Worm (Caenorhabditis elegans): ENCODE results near the gene pitr-1.
A peak's percentile ranks its signal among the peaks of the same experiment; 100 is the strongest.

pitr-1 gene

DNA sequence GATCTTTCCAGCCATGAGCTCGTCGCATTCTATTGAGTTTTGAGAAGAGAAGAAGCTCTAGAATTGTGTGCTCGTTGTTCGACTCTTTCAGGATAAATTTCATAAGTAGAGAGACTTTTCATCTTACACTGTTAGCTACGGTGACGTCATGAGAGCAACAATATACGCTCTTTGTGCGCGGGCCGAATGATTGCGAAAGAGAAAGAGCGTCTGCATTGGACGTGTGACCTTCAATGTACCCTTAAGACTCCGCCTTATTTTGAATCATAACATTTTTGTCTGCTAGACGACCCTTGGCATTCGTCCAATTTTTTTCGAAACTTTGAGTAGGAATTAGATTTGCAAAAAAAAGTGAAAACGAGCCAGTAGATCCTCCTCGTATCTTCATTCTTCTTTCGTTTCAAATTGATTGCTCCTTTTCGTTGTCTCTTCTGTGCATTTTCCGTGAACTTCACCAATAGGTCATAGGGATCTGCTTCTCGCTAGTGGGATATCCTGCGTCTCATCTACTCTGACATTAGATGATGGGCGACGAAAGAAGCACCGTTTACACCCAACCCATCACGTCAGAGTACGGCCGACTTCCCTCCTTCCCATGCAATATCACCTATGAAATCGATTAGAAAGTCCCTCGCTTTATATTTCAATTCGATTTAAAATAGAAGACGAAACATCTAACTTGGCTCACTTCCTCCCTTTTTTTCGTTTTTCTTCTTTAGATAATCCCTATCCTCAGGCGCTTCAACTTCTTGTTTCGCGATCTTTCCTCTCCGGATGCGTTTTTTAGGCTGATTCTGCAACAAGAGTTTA lies 2.1 kb upstream of the pitr-1 start (continued):
- TF ChIP-seq Y95B8A.8 (GFP tag; IDR thresholded peaks at IDR 0.05) = no peak
- peak; percentile 68 for TF ChIP-seq K12H6.12 (tag; optimal IDR thresholded peaks at IDR 0.05)
- TF ChIP-seq egrh-3 (GFP tag; IDR thresholded peaks at IDR 0.05) = no peak
- TF ChIP-seq F22D6.2 (tag; optimal IDR thresholded peaks at IDR 0.05) = no peak
- TF ChIP-seq hlh-12 (tag; optimal IDR thresholded peaks at IDR 0.05) = no peak
- TF ChIP-seq snpc-4 (GFP tag; optimal IDR thresholded peaks at IDR 0.05) = peak; percentile 26
- no peak for TF ChIP-seq snpc-4 (tag; optimal IDR thresholded peaks at IDR 0.05)
- TF ChIP-seq ets-4 (GFP tag; optimal IDR thresholded peaks at IDR 0.05) = no peak
- TF ChIP-seq aptf-2 (GFP tag; conservative IDR thresholded peaks at IDR 0.05) = no peak
- TF ChIP-seq ceh-27 (GFP tag; optimal IDR thresholded peaks at IDR 0.05) = no peak
- TF ChIP-seq rpc-1 (optimal IDR thresholded peaks at IDR 0.05) = no peak
- TF ChIP-seq rpc-1 (tag; optimal IDR thresholded peaks at IDR 0.05) = no peak
- no peak for TF ChIP-seq ceh-58 (GFP tag; IDR thresholded peaks at IDR 0.05)
- no peak for TF ChIP-seq tbp1 (GFP tag; optimal IDR thresholded peaks at IDR 0.05)
- no peak for TF ChIP-seq aptf-3 (GFP tag; IDR thresholded peaks at IDR 0.05)
- TF ChIP-seq egl-18 (GFP tag; IDR thresholded peaks at IDR 0.05) = no peak
- TF ChIP-seq snpc-1.1 (tag; optimal IDR thresholded peaks at IDR 0.05; ENCODE audit: insufficient read depth) = no peak
- no peak for TF ChIP-seq fkh-3 (tag; optimal IDR thresholded peaks at IDR 0.05)
- no peak for TF ChIP-seq bed-1 (GFP tag; IDR thresholded peaks at IDR 0.05)
- TF ChIP-seq atf-7 (tag; optimal IDR thresholded peaks at IDR 0.05) = peak; percentile 61
- no peak for TF ChIP-seq tlf-1 (GFP tag; optimal IDR thresholded peaks at IDR 0.05)
- TF ChIP-seq Y53F4B.3 (GFP tag; IDR thresholded peaks at IDR 0.05) = no peak
- TF ChIP-seq madf-10 (tag; optimal IDR thresholded peaks at IDR 0.05) = no peak
- TF ChIP-seq ztf-26 (tag; optimal IDR thresholded peaks at IDR 0.05) = no peak
- TF ChIP-seq lin-26 (GFP tag; IDR thresholded peaks at IDR 0.05) = no peak
- no peak for TF ChIP-seq F10E7.11 (tag; optimal IDR thresholded peaks at IDR 0.05)
- no peak for TF ChIP-seq sdz-38 (tag; optimal IDR thresholded peaks at IDR 0.05)
- TF ChIP-seq repo-1 (tag; optimal IDR thresholded peaks at IDR 0.05) = no peak
- TF ChIP-seq cebp-1 (GFP tag; IDR thresholded peaks at IDR 0.05) = peak; percentile 95
- TF ChIP-seq cebp-1 (tag; optimal IDR thresholded peaks at IDR 0.05) = peak; percentile 98
- peak; percentile 38; the same call in 1 of the 2 replicates for TF ChIP-seq zfh-2 (GFP tag; conservative IDR thresholded peaks at IDR 0.05)
- TF ChIP-seq mes-4 (tag; optimal IDR thresholded peaks at IDR 0.05) = no peak
- TF ChIP-seq Y53G8AR.9 (GFP tag; conservative IDR thresholded peaks at IDR 0.05) = no peak
- no peak for TF ChIP-seq F52B5.7 (tag; optimal IDR thresholded peaks at IDR 0.05)
- no peak for TF ChIP-seq hsf-1 (GFP tag; IDR thresholded peaks at IDR 0.05)
- no peak for TF ChIP-seq mel-28 (tag; optimal IDR thresholded peaks at IDR 0.05; ENCODE audit: borderline replicate concordance)
- peak; percentile 18 for TF ChIP-seq somi-1 (GFP tag; optimal IDR thresholded peaks at IDR 0.05)
- no peak for TF ChIP-seq efl-1 (GFP tag; optimal IDR thresholded peaks at IDR 0.05)

DNA sequence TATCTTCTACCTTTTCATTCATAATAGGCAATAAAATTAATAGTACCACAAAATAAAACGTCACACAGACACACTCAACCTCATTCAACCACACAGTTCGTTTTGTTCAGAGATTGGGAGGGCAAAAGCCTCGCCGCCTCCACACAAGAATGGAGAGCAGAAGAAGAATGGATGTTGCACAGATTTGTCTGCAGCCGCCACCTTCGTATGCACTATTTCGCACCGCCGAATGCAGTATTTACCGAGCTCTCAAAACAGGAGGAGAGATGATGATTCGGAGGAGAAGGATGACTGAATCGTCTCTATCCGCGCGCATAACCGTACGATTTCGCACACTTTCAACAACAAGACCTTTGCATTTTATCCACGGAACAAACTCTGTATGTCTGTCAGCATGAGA lies 3.6 kb downstream of the pitr-1 start:
- TF ChIP-seq lsl-1 (GFP tag; optimal IDR thresholded peaks at IDR 0.05) (no peak), dpff-1 (tag; optimal IDR thresholded peaks at IDR 0.05) (peak; percentile 44), B0261.1 (tag; optimal IDR thresholded peaks at IDR 0.05) (no peak), madf-3 (GFP tag; IDR thresholded peaks at IDR 0.05) (0 out of 2 replicates have a peak, but pooled peaks have one; percentile 55), C06A6.2 (GFP tag; conservative IDR thresholded peaks at IDR 0.05) (no peak), Y53G8AR.9 (GFP tag; conservative IDR thresholded peaks at IDR 0.05) (no peak), F39B2.1 (GFP tag; IDR thresholded peaks at IDR 0.05) (no peak), let-607 (tag; optimal IDR thresholded peaks at IDR 0.05) (peak in 1 of 2 experiments; percentile 4), nfya-2 (GFP tag; IDR thresholded peaks at IDR 0.05) (0 out of 2 replicates have a peak, but pooled peaks have one; percentile 50), F52B5.7 (tag; optimal IDR thresholded peaks at IDR 0.05) (peak; percentile 66), pbrm-1 (GFP tag; IDR thresholded peaks at IDR 0.05) (peak; percentile 57; the same call in 1 of the 2 replicates), ceh-40 (GFP tag; IDR thresholded peaks at IDR 0.05) (no peak), aptf-2 (GFP tag; conservative IDR thresholded peaks at IDR 0.05) (no peak), K12H6.12 (tag; optimal IDR thresholded peaks at IDR 0.05) (peak; percentile 10), egrh-3 (GFP tag; IDR thresholded peaks at IDR 0.05) (no peak), athp-1 (tag; optimal IDR thresholded peaks at IDR 0.05) (peak; percentile 44), pha-4 (tag; optimal IDR thresholded peaks at IDR 0.05) (no peak)

All from whole organism, young adult.